Fruit fly (Drosophila melanogaster) whole organism, embryonic: ENCODE results near the gene CG12224.

Experiments
- ATbp ChIP-seq: fragments of 200-800 bp; sonication (Bioruptor generic); optimal IDR thresholded peaks from 2 replicates; lab custom pipeline; 2017; ENCODE audit warnings: missing biosample characterization, mild to moderate bottlenecking, missing genetic modification characterization, missing genetic modification reagents
- CG10209 ChIP-seq: fragments of 200-800 bp; sonication (Bioruptor generic); optimal IDR thresholded peaks from 3 replicates; lab custom pipeline; 2017; ENCODE audit warnings: missing biosample characterization, mild to moderate bottlenecking, missing genetic modification characterization, missing genetic modification reagents
- CG11398 ChIP-seq: fragments of 200-800 bp; sonication (Bioruptor generic); optimal IDR thresholded peaks from 2 replicates; lab custom pipeline; 2016; ENCODE audit warnings: missing biosample characterization, missing genetic modification characterization
- CG13123 ChIP-seq: fragments of 200-800 bp; sonication (Bioruptor generic); optimal IDR thresholded peaks from 2 replicates; lab custom pipeline; 2016; ENCODE audit warnings: missing biosample characterization, missing genetic modification characterization
- CG14050 ChIP-seq: fragments of 200-800 bp; sonication (Bioruptor generic); IDR thresholded peaks from 3 replicates; pipeline ENCODE4 v1.3.6; 2022; ENCODE audit warnings: missing biosample characterization, missing genetic modification characterization
- CG17385 ChIP-seq: fragments of 200-800 bp; sonication (Bioruptor generic); optimal IDR thresholded peaks from 3 replicates; lab custom pipeline; 2018; ENCODE audit warnings: missing biosample characterization, mild to moderate bottlenecking, missing genetic modification characterization
- CG3163 ChIP-seq: fragments of 200-800 bp; sonication (Bioruptor generic); optimal IDR thresholded peaks from 3 replicates; lab custom pipeline; 2016; ENCODE audit warnings: missing biosample characterization, missing genetic modification characterization
- CG3838 ChIP-seq: fragments of 200-800 bp; sonication (Bioruptor generic); optimal IDR thresholded peaks from 3 replicates; lab custom pipeline; 2016; ENCODE audit warnings: missing biosample characterization, missing genetic modification characterization
- CG4282 ChIP-seq: fragments of 200-800 bp; sonication (Bioruptor generic); optimal IDR thresholded peaks from 2 replicates; lab custom pipeline; 2016; ENCODE audit warnings: missing biosample characterization, missing genetic modification characterization
- CG5180 ChIP-seq: fragments of 200-800 bp; sonication (Bioruptor generic); optimal IDR thresholded peaks from 3 replicates; lab custom pipeline; 2017; ENCODE audit warnings: missing biosample characterization, missing genetic modification characterization, mild to moderate bottlenecking, moderate library complexity, missing genetic modification reagents
- CG6765 ChIP-seq: fragments of 200-800 bp; sonication (Bioruptor generic); optimal IDR thresholded peaks from 3 replicates; lab custom pipeline; 2017; ENCODE audit warnings: missing biosample characterization, mild to moderate bottlenecking, missing genetic modification characterization
- CG7556 ChIP-seq: fragments of 200-800 bp; sonication (Bioruptor generic); optimal IDR thresholded peaks from 2 replicates; lab custom pipeline; 2017; ENCODE audit warnings: missing biosample characterization, mild to moderate bottlenecking, missing genetic modification characterization
- CG7786 ChIP-seq: fragments of 200-800 bp; sonication (Bioruptor generic); optimal IDR thresholded peaks from 2 replicates; lab custom pipeline; 2016; ENCODE audit warnings: missing biosample characterization, missing genetic modification characterization
- CG9817 ChIP-seq: fragments of 200-800 bp; sonication (Bioruptor generic); optimal IDR thresholded peaks from 2 replicates; lab custom pipeline; 2018; ENCODE audit warnings: missing biosample characterization, mild to moderate bottlenecking, missing genetic modification characterization, moderate library complexity
- CG9876 ChIP-seq: fragments of 200-800 bp; sonication (Bioruptor generic); optimal IDR thresholded peaks from 2 replicates; lab custom pipeline; 2016; ENCODE audit warnings: missing biosample characterization, missing genetic modification characterization
- D ChIP-seq, 2 experiments: fragments of 200-800 bp in 1 of 2; fragments of >200 bp in 1 of 2; sonication (Bioruptor generic) in 1 of 2; optimal IDR thresholded peaks; 2 replicates in 1 of 2; 3 replicates in 1 of 2; lab custom pipeline; 2017; ENCODE audit warnings: mild to moderate bottlenecking in 1 of 2, missing biosample characterization in 1 of 2, missing genetic modification characterization in 1 of 2, missing genetic modification reagents in 1 of 2
- Dad ChIP-seq: fragments of 200-800 bp; sonication (Bioruptor generic); optimal IDR thresholded peaks from 3 replicates; lab custom pipeline; 2016; ENCODE audit warnings: missing biosample characterization, missing genetic modification characterization
- Doc2 ChIP-seq: fragments of 200-800 bp; sonication (Bioruptor generic); IDR thresholded peaks from 2 replicates; pipeline ENCODE4 v1.3.6; 2022; ENCODE audit warnings: missing biosample characterization, missing genetic modification characterization
- Drgx ChIP-seq: fragments of 200-800 bp; sonication (Bioruptor generic); IDR thresholded peaks from 2 replicates; pipeline ENCODE4 v1.3.6; 2022; ENCODE audit warnings: missing biosample characterization, missing genetic modification characterization
- H2.0 ChIP-seq: fragments of 200-800 bp; sonication (Bioruptor generic); IDR thresholded peaks from 2 replicates; pipeline ENCODE4 v1.3.6; 2022; ENCODE audit warnings: missing biosample characterization, missing genetic modification characterization
- HLH3B ChIP-seq: fragments of 200-800 bp; sonication (Bioruptor generic); IDR thresholded peaks from 2 replicates; pipeline ENCODE4 v1.3.6; 2022; ENCODE audit warnings: missing biosample characterization, missing genetic modification characterization
- Jarid2 ChIP-seq: fragments of 200-800 bp; sonication (Bioruptor generic); optimal IDR thresholded peaks from 3 replicates; lab custom pipeline; 2017; ENCODE audit warnings: mild to moderate bottlenecking, missing biosample characterization, missing genetic modification reagents, missing genetic modification characterization
- Lim3 ChIP-seq: fragments of 200-800 bp; sonication (Bioruptor generic); IDR thresholded peaks from 2 replicates; pipeline ENCODE4 v1.3.6; 2022; ENCODE audit warnings: missing biosample characterization, missing genetic modification characterization
- MESR4 ChIP-seq: fragments of 200-800 bp; sonication (Bioruptor generic); optimal IDR thresholded peaks from 2 replicates; lab custom pipeline; 2018; ENCODE audit warnings: missing biosample characterization, mild to moderate bottlenecking, missing genetic modification characterization, moderate library complexity
- NC2α ChIP-seq: fragments of 200-800 bp; sonication (Bioruptor generic); optimal IDR thresholded peaks from 2 replicates; lab custom pipeline; 2016; ENCODE audit warnings: missing biosample characterization, missing genetic modification characterization
- Nf-YB ChIP-seq: fragments of 200-800 bp; sonication (Bioruptor generic); optimal IDR thresholded peaks from 3 replicates; lab custom pipeline; 2019; ENCODE audit warnings: missing biosample characterization, mild to moderate bottlenecking, missing genetic modification characterization, moderate library complexity
- NfI ChIP-seq: fragments of 200-800 bp; sonication (Bioruptor generic); optimal IDR thresholded peaks from 3 replicates; lab custom pipeline; 2018; ENCODE audit warnings: missing biosample characterization, mild to moderate bottlenecking, missing genetic modification characterization, moderate library complexity
- Opbp ChIP-seq: fragments of 200-800 bp; sonication (Bioruptor generic); IDR thresholded peaks from 3 replicates; pipeline ENCODE4 v1.3.6; 2022; ENCODE audit warnings: missing biosample characterization, missing genetic modification characterization; ENCODE audit not compliant: partially characterized antibody
- Ssrp ChIP-seq: fragments of 200-800 bp; sonication (Bioruptor generic); optimal IDR thresholded peaks from 2 replicates; lab custom pipeline; 2018; ENCODE audit warnings: missing biosample characterization, mild to moderate bottlenecking, missing genetic modification characterization, moderate library complexity
- Stat92E ChIP-seq, 3 experiments: fragments of >200 bp in 2 of 3; fragments of 200-800 bp in 1 of 3; sonication (Bioruptor generic) in 1 of 3; optimal IDR thresholded peaks; 2 replicates each; lab custom pipeline; 2017 to 2019; ENCODE audit warnings: missing biosample characterization in 3 of 3, missing genetic modification characterization in 3 of 3, mild to moderate bottlenecking in 1 of 3, moderate library complexity in 1 of 3
- Xrp1 ChIP-seq: fragments of 200-800 bp; sonication (Bioruptor generic); IDR thresholded peaks from 2 replicates; pipeline ENCODE4 v1.3.6; 2022; ENCODE audit warnings: missing biosample characterization, missing genetic modification characterization
- bigmax ChIP-seq: fragments of 200-800 bp; sonication (Bioruptor generic); optimal IDR thresholded peaks from 2 replicates; lab custom pipeline; 2018; ENCODE audit warnings: missing biosample characterization, mild to moderate bottlenecking, missing genetic modification characterization
- btn ChIP-seq: fragments of 200-800 bp; sonication (Bioruptor generic); optimal IDR thresholded peaks from 2 replicates; lab custom pipeline; 2016; ENCODE audit warnings: missing biosample characterization, missing genetic modification characterization
- cad ChIP-seq: fragments of >200 bp; optimal IDR thresholded peaks from 2 replicates; lab custom pipeline; 2017; ENCODE audit warnings: missing biosample characterization, missing genetic modification characterization
- crol ChIP-seq: fragments of 200-800 bp; sonication (Bioruptor generic); IDR thresholded peaks from 2 replicates; pipeline ENCODE4 v1.3.6; 2022; ENCODE audit warnings: missing biosample characterization, missing genetic modification characterization
- dm ChIP-seq: fragments of 200-800 bp; sonication (Bioruptor generic); optimal IDR thresholded peaks from 3 replicates; lab custom pipeline; 2016; ENCODE audit warnings: missing biosample characterization, missing genetic modification characterization
- en ChIP-seq: fragments of 200-800 bp; sonication (Bioruptor generic); optimal IDR thresholded peaks from 2 replicates; lab custom pipeline; 2016; ENCODE audit warnings: missing biosample characterization, missing genetic modification characterization
- gro ChIP-seq: fragments of 200-800 bp; sonication (Bioruptor generic); optimal IDR thresholded peaks from 2 replicates; lab custom pipeline; 2016; ENCODE audit warnings: missing biosample characterization, missing genetic modification characterization
- hb ChIP-seq: fragments of 200-800 bp; sonication (Bioruptor generic); IDR thresholded peaks from 3 replicates; pipeline ENCODE4 v1.3.6; 2022; ENCODE audit warnings: missing biosample characterization, missing genetic modification characterization; ENCODE audit not compliant: partially characterized antibody
- hbn ChIP-seq: fragments of 200-800 bp; sonication (Bioruptor generic); IDR thresholded peaks from 2 replicates; pipeline ENCODE4 v1.3.6; 2022; ENCODE audit warnings: missing biosample characterization, missing genetic modification characterization; ENCODE audit not compliant: partially characterized antibody
- hth ChIP-seq: fragments of >200 bp; optimal IDR thresholded peaks from 2 replicates; lab custom pipeline; 2017; ENCODE audit warnings: inconsistent platforms
- jing ChIP-seq: fragments of 200-800 bp; sonication (Bioruptor generic); optimal IDR thresholded peaks from 2 replicates; lab custom pipeline; 2018; ENCODE audit warnings: missing biosample characterization, mild to moderate bottlenecking, missing genetic modification characterization
- knrl ChIP-seq: fragments of 200-800 bp; sonication (Bioruptor generic); IDR thresholded peaks from 3 replicates; pipeline ENCODE4 v1.3.6; 2022; ENCODE audit warnings: missing biosample characterization, missing genetic modification characterization; ENCODE audit not compliant: partially characterized antibody
- lbe ChIP-seq: fragments of 200-800 bp; sonication (Bioruptor generic); optimal IDR thresholded peaks from 2 replicates; lab custom pipeline; 2016; ENCODE audit warnings: missing biosample characterization, mild to moderate bottlenecking, missing genetic modification characterization
- nau ChIP-seq: fragments of 200-800 bp; sonication (Bioruptor generic); optimal IDR thresholded peaks from 3 replicates; lab custom pipeline; 2017; ENCODE audit warnings: missing biosample characterization, mild to moderate bottlenecking, missing genetic modification characterization, missing genetic modification reagents
- pan ChIP-seq, 4 experiments: fragments of >200 bp in 3 of 4; fragments of 200-800 bp in 1 of 4; sonication (Bioruptor generic) in 1 of 4; optimal IDR thresholded peaks in 3 of 4; IDR thresholded peaks in 1 of 4; 2 replicates each; pipeline versions ENCODE4 v1.3.6 to Lab custom; 2017 to 2022; ENCODE audit warnings: missing biosample characterization in 2 of 4, missing genetic modification characterization in 2 of 4, mixed read lengths in 1 of 4
- pfk ChIP-seq: fragments of 200-800 bp; sonication (Bioruptor generic); optimal IDR thresholded peaks from 2 replicates; lab custom pipeline; 2018; ENCODE audit warnings: missing biosample characterization, mild to moderate bottlenecking, missing genetic modification characterization, moderate library complexity
- sd ChIP-seq: fragments of 200-800 bp; sonication (Bioruptor generic); optimal IDR thresholded peaks from 3 replicates; lab custom pipeline; 2018; ENCODE audit warnings: missing biosample characterization, mild to moderate bottlenecking, missing genetic modification characterization, moderate library complexity
- trh ChIP-seq: fragments of 200-800 bp; sonication (Bioruptor generic); optimal IDR thresholded peaks from 2 replicates; lab custom pipeline; 2016; ENCODE audit warnings: missing biosample characterization, missing genetic modification characterization
- tup ChIP-seq: fragments of 200-800 bp; sonication (Bioruptor generic); optimal IDR thresholded peaks from 2 replicates; lab custom pipeline; 2016; ENCODE audit warnings: missing biosample characterization, mild to moderate bottlenecking, missing genetic modification characterization, moderate library complexity

The CG12224 gene

dm6 chr3R:12016828-12017280, 35.0 kb upstream of the CG12224 start, which contains the start of the genes DCAF12 and Spt3 (continued):
- TF ChIP-seq CG17385 (GFP tag; lab: Kevin White, UChicago) (no peak), Opbp (GFP tag; lab: Robert Waterston, UW) (peak; percentile 90), hbn (peak; percentile 76), gro (no peak), CG6765 (GFP tag; lab: Kevin White, UChicago) (no peak), CG3838 (GFP tag; lab: Kevin White, UChicago) (no peak), CG5180 (GFP tag; lab: Kevin White, UChicago) (no peak), hth (lab: Kevin White, UChicago) (no peak), D (optimal IDR thresholded peaks at IDR 0.05; lab: Kevin White, UChicago) (no peak), D (GFP tag; optimal IDR thresholded peaks at IDR 0.05; lab: Kevin White, UChicago) (peak; percentile 38), crol (no peak), knrl (GFP tag; lab: Robert Waterston, UW) (peak; percentile 99), CG4282 (GFP tag; lab: Kevin White, UChicago) (no peak), NC2α (GFP tag; lab: Kevin White, UChicago) (no peak), Ssrp (tag; lab: Kevin White, UChicago) (peak; percentile 44), nau (GFP tag; lab: Kevin White, UChicago) (no peak), CG7786 (GFP tag; lab: Kevin White, UChicago) (no peak), CG7556 (GFP tag; lab: Kevin White, UChicago) (no peak), lbe (GFP tag; lab: Kevin White, UChicago) (no peak), pan (optimal IDR thresholded peaks at IDR 0.05; lab: Kevin White, UChicago) (no peak), pan (GFP tag; optimal IDR thresholded peaks at IDR 0.05 in 1 of 2, IDR thresholded peaks at IDR 0.05 in 1 of 2) (no peak), Drgx (GFP tag; lab: Robert Waterston, UW) (no peak), Stat92E (GFP tag; optimal IDR thresholded peaks at IDR 0.05; lab: Kevin White, UChicago) (peak in 1 of 3 experiments; percentile 3), sd (tag; lab: Kevin White, UChicago) (no peak), cad (GFP tag; lab: Kevin White, UChicago) (no peak), pfk (GFP tag; lab: Kevin White, UChicago) (no peak), Nf-YB (GFP tag; lab: Kevin White, UChicago) (peak; percentile 11), Jarid2 (no peak), jing (no peak), HLH3B (peak; percentile 19; the same call in 1 of the 2 replicates), CG13123 (no peak), Xrp1 (GFP tag; lab: Robert Waterston, UW) (peak; percentile 70), CG14050 (GFP tag; lab: Robert Waterston, UW) (no peak), CG11398 (no peak), en (GFP tag; lab: Kevin White, UChicago) (no peak), ATbp (GFP tag; lab: Kevin White, UChicago) (no peak), H2.0 (GFP tag; lab: Robert Waterston, UW) (0 out of 2 replicates have a peak, but pooled peaks have one; percentile 23), Doc2 (no peak), CG3163 (GFP tag; lab: Kevin White, UChicago) (no peak), CG9876 (GFP tag; lab: Kevin White, UChicago) (no peak), CG10209 (GFP tag; lab: Kevin White, UChicago) (no peak), bigmax (GFP tag; lab: Kevin White, UChicago) (no peak), trh (no peak), btn (GFP tag; lab: Kevin White, UChicago) (no peak), dm (GFP tag; lab: Kevin White, UChicago) (no peak), Dad (GFP tag; lab: Kevin White, UChicago) (no peak), MESR4 (no peak), Lim3 (no peak), tup (GFP tag; lab: Kevin White, UChicago) (no peak), NfI (GFP tag; lab: Kevin White, UChicago) (peak; percentile 63), hb (GFP tag; lab: Robert Waterston, UW) (peak; percentile 94), CG9817 (tag; lab: Kevin White, UChicago) (peak; percentile 76)
